Worm (Caenorhabditis elegans): ENCODE results near the gene F58H1.7.

DNA sequence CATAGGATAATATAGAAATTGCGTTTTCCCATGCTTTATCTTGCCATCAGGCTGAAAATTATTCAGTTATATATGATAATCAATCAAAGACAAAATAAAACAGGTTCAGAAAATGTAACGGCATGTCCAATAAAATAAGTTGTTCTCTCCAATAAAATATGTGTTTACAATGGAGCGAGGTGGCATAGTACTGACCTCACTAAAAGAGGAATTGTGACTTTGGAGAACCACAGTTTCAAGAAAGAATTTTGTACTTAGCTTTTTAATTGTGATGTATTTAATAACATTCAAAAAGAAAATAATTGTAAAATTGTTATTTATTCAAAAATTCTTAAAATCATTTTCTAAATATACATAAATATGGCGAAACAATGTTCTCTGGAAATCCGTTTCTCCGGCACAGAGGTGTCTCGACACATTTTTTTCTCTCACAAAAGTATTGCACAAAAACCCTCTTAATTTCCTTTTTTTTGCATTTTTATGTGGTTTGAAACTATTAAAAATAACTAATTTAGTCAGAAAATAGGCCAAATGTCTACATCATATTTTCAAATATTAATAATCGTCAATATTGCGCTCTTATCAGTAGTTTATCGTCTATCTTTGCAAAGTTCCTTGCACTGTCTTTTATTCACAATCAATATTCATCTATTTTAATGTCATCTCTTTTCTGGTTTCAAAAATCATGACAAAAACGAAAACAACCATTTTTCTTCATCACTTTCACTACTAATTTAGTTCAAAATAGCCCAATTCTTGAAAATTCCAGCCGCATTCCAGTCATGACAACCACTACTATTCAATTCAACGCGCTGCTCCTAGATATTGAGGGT is 31.2 kb downstream of the F58H1.7 start, which contains the start of the genes aman-2 and F58H1.3:
- TF ChIP-seq ztf-4 (tag; optimal IDR thresholded peaks at IDR 0.05) (no peak), ZK546.5 (tag; optimal IDR thresholded peaks at IDR 0.05) (no peak), lin-11 (tag; optimal IDR thresholded peaks at IDR 0.05) (no peak), lin-13 (GFP tag; optimal IDR thresholded peaks at IDR 0.05) (peak; percentile 36), egl-27 (tag; optimal IDR thresholded peaks at IDR 0.05) (no peak), sma-9 (GFP tag; optimal IDR thresholded peaks at IDR 0.05) (no peak), sma-9 (tag; optimal IDR thresholded peaks at IDR 0.05) (no peak), lin-39 (tag; optimal IDR thresholded peaks at IDR 0.05) (no peak), lsy-2 (tag; optimal IDR thresholded peaks at IDR 0.05) (peak in 1 of 2 experiments; percentile 70), ama-1 (optimal IDR thresholded peaks at IDR 0.05) (no peak), nhr-12 (tag; optimal IDR thresholded peaks at IDR 0.05) (no peak), nhr-237 (tag; optimal IDR thresholded peaks at IDR 0.05) (no peak)
